Worm (Caenorhabditis elegans) whole organism, L2 larva: ENCODE data around the gene F54D5.4.

Experiments used
- C34F6.9 ChIP-seq: fragments of 150-350 bp; optimal IDR thresholded peaks from 2 replicates; lab custom pipeline; 2014; ENCODE audit warnings: missing biosample characterization, missing genetic modification characterization
- F13H6.1 ChIP-seq: sonication (generic microtip); optimal IDR thresholded peaks from 2 replicates; lab custom pipeline; 2016; ENCODE audit warnings: missing genetic modification characterization, missing compliant biosample characterization
- R02D3.7 ChIP-seq: fragments of 150-350 bp; optimal IDR thresholded peaks from 2 replicates; lab custom pipeline; 2014; ENCODE audit warnings: missing biosample characterization, missing genetic modification characterization
- Y55F3AM.14 ChIP-seq: fragments of 200-800 bp; sonication (Bioruptor generic); optimal IDR thresholded peaks from 2 replicates; lab custom pipeline; 2018; ENCODE audit warnings: mild to moderate bottlenecking, missing genetic modification characterization, missing compliant biosample characterization
- ZK546.5 ChIP-seq: sonication (generic microtip); optimal IDR thresholded peaks from 2 replicates; lab custom pipeline; 2017; ENCODE audit warnings: missing biosample characterization, missing genetic modification characterization
- alr-1 ChIP-seq: fragments of 150-350 bp; optimal IDR thresholded peaks from 2 replicates; lab custom pipeline; 2014; ENCODE audit warnings: missing biosample characterization, missing genetic modification characterization
- aly-2 ChIP-seq: fragments of 150-350 bp; optimal IDR thresholded peaks from 2 replicates; lab custom pipeline; 2014; ENCODE audit warnings: missing biosample characterization, missing genetic modification characterization
- ama-1 ChIP-seq: fragments of 150-350 bp; optimal IDR thresholded peaks from 2 replicates; lab custom pipeline; 2018; ENCODE audit warnings: inconsistent platforms
- blmp-1 ChIP-seq: sonication (generic microtip); optimal IDR thresholded peaks from 2 replicates; lab custom pipeline; 2017; ENCODE audit warnings: missing genetic modification characterization, mild to moderate bottlenecking, missing compliant biosample characterization, antibody characterized with exemption, moderate library complexity; ENCODE audit not compliant: insufficient read depth
- ceh-16 ChIP-seq: fragments of 150-350 bp; optimal IDR thresholded peaks from 2 replicates; lab custom pipeline; 2014; ENCODE audit warnings: missing biosample characterization, missing genetic modification characterization
- ceh-82 ChIP-seq: fragments of 150-350 bp; optimal IDR thresholded peaks from 2 replicates; lab custom pipeline; 2014; ENCODE audit warnings: missing biosample characterization, missing genetic modification characterization
- crh-2 ChIP-seq: sonication (generic microtip); optimal IDR thresholded peaks from 2 replicates; lab custom pipeline; 2017; ENCODE audit warnings: missing biosample characterization, missing genetic modification characterization
- dmd-4 ChIP-seq: sonication (generic microtip); optimal IDR thresholded peaks from 2 replicates; lab custom pipeline; 2017; ENCODE audit warnings: missing biosample characterization, missing genetic modification characterization
- egl-27 ChIP-seq: sonication (generic microtip); optimal IDR thresholded peaks from 3 replicates; lab custom pipeline; 2017; ENCODE audit warnings: missing biosample characterization, missing genetic modification reagents, missing genetic modification characterization
- elt-1 ChIP-seq: fragments of 150-350 bp; optimal IDR thresholded peaks from 2 replicates; lab custom pipeline; 2014; ENCODE audit warnings: missing biosample characterization, missing genetic modification characterization
- elt-3 ChIP-seq: sonication (generic microtip); optimal IDR thresholded peaks from 2 replicates; lab custom pipeline; 2017; ENCODE audit warnings: missing biosample characterization, missing genetic modification characterization
- fos-1 ChIP-seq: fragments of 150-350 bp; optimal IDR thresholded peaks from 2 replicates; lab custom pipeline; 2014; ENCODE audit warnings: missing biosample characterization, missing genetic modification characterization
- gmeb-1 ChIP-seq: fragments of 150-350 bp; optimal IDR thresholded peaks from 2 replicates; lab custom pipeline; 2014; ENCODE audit warnings: missing biosample characterization, missing genetic modification characterization
- lin-11 ChIP-seq: fragments of 150-350 bp; sonication (generic microtip); optimal IDR thresholded peaks from 2 replicates; lab custom pipeline; 2014; ENCODE audit warnings: missing biosample characterization, missing genetic modification characterization, inconsistent platforms, mixed read lengths
- lin-13 ChIP-seq: fragments of 150-350 bp; optimal IDR thresholded peaks from 2 replicates; lab custom pipeline; 2014; ENCODE audit warnings: missing biosample characterization, missing genetic modification reagents, missing genetic modification characterization
- lin-39 ChIP-seq: fragments of 150-350 bp; optimal IDR thresholded peaks from 2 replicates; lab custom pipeline; 2014; ENCODE audit warnings: missing biosample characterization, missing genetic modification reagents, missing genetic modification characterization
- lsy-2 ChIP-seq, 2 experiments: fragments of 150-350 bp in 1 of 2; sonication (generic microtip) in 1 of 2; optimal IDR thresholded peaks; 2 replicates each; lab custom pipeline; 2014 to 2017; ENCODE audit warnings: missing biosample characterization in 2 of 2, missing genetic modification characterization in 2 of 2
- mab-5 ChIP-seq: fragments of 150-350 bp; optimal IDR thresholded peaks from 2 replicates; lab custom pipeline; 2014; ENCODE audit warnings: missing biosample characterization, missing genetic modification characterization
- mbf-1 ChIP-seq: sonication (generic microtip); optimal IDR thresholded peaks from 2 replicates; lab custom pipeline; 2017; ENCODE audit warnings: missing biosample characterization, missing genetic modification characterization
- mdl-1 ChIP-seq, 2 experiments: fragments of 150-350 bp in 1 of 2; sonication (generic microtip) in 1 of 2; optimal IDR thresholded peaks; 2 replicates each; lab custom pipeline; 2017; ENCODE audit warnings: missing biosample characterization in 2 of 2, missing genetic modification characterization in 2 of 2
- nhr-11 ChIP-seq: fragments of 150-350 bp; optimal IDR thresholded peaks from 2 replicates; lab custom pipeline; 2014; ENCODE audit warnings: missing biosample characterization, missing genetic modification characterization
- nhr-12 ChIP-seq: fragments of 150-350 bp; optimal IDR thresholded peaks from 2 replicates; lab custom pipeline; 2014; ENCODE audit warnings: missing biosample characterization, missing genetic modification characterization
- nhr-21 ChIP-seq: fragments of 150-350 bp; optimal IDR thresholded peaks from 2 replicates; lab custom pipeline; 2014; ENCODE audit warnings: missing biosample characterization, missing genetic modification characterization
- nhr-23 ChIP-seq: fragments of 150-350 bp; optimal IDR thresholded peaks from 2 replicates; lab custom pipeline; 2014; ENCODE audit warnings: missing biosample characterization, missing genetic modification reagents, missing genetic modification characterization
- nhr-237 ChIP-seq: fragments of 150-350 bp; optimal IDR thresholded peaks from 2 replicates; lab custom pipeline; 2014; ENCODE audit warnings: missing biosample characterization, missing genetic modification characterization
- nhr-25 ChIP-seq: fragments of 150-350 bp; sonication (generic microtip); optimal IDR thresholded peaks from 3 replicates; lab custom pipeline; 2014; ENCODE audit warnings: missing biosample characterization, missing genetic modification characterization
- nhr-6 ChIP-seq: fragments of 150-350 bp; optimal IDR thresholded peaks from 2 replicates; lab custom pipeline; 2014; ENCODE audit warnings: missing biosample characterization, missing genetic modification characterization
- peb-1 ChIP-seq: fragments of 150-350 bp; optimal IDR thresholded peaks from 2 replicates; lab custom pipeline; 2014; ENCODE audit warnings: missing biosample characterization, missing genetic modification characterization
- sem-4 ChIP-seq: fragments of 150-350 bp; optimal IDR thresholded peaks from 2 replicates; lab custom pipeline; 2014; ENCODE audit warnings: missing biosample characterization, missing genetic modification reagents, missing genetic modification characterization
- skn-1 ChIP-seq: sonication (generic microtip); optimal IDR thresholded peaks from 2 replicates; lab custom pipeline; 2017; ENCODE audit warnings: missing biosample characterization, missing genetic modification characterization
- sma-3 ChIP-seq: sonication (generic microtip); optimal IDR thresholded peaks from 2 replicates; lab custom pipeline; 2016; ENCODE audit warnings: missing genetic modification reagents, missing genetic modification characterization, missing compliant biosample characterization
- sma-9 ChIP-seq, 2 experiments: fragments of 150-350 bp in 1 of 2; sonication (generic microtip) in 1 of 2; optimal IDR thresholded peaks; 2 replicates each; lab custom pipeline; 2014 to 2016; ENCODE audit warnings: missing genetic modification characterization in 2 of 2, mild to moderate bottlenecking in 1 of 2, missing biosample characterization in 1 of 2, missing compliant biosample characterization in 1 of 2, missing genetic modification reagents in 1 of 2, moderate library complexity in 1 of 2
- snpc-4 ChIP-seq: fragments of 150-350 bp; optimal IDR thresholded peaks from 2 replicates; lab custom pipeline; 2014; ENCODE audit warnings: missing biosample characterization, missing genetic modification characterization
- unc-39 ChIP-seq: fragments of 150-350 bp; optimal IDR thresholded peaks from 2 replicates; lab custom pipeline; 2014; ENCODE audit warnings: missing biosample characterization, missing genetic modification characterization
- unc-55 ChIP-seq: fragments of 150-350 bp; sonication (generic microtip); optimal IDR thresholded peaks from 3 replicates; lab custom pipeline; 2014; ENCODE audit warnings: missing biosample characterization, missing genetic modification reagents, missing genetic modification characterization
- ztf-1 ChIP-seq: fragments of 200-800 bp; sonication (Bioruptor generic); conservative IDR thresholded peaks from 2 replicates; pipeline ENCODE4 v1.3.6; 2022; ENCODE audit warnings: missing genetic modification characterization, missing compliant biosample characterization
- ztf-11 ChIP-seq: sonication (generic microtip); optimal IDR thresholded peaks from 2 replicates; lab custom pipeline; 2017; ENCODE audit warnings: missing biosample characterization, missing genetic modification characterization
- ztf-4 ChIP-seq: fragments of 150-350 bp; optimal IDR thresholded peaks from 2 replicates; lab custom pipeline; 2014; ENCODE audit warnings: missing biosample characterization, missing genetic modification characterization

The F54D5.4 gene

ce11 chrII:11599751-11600150 is 30.1 kb downstream of the F54D5.4 start, which contains the start of gene npp-5:
npp-5 (minus strand) TSS chrII:11599809.
- TF ChIP-seq unc-55 (GFP tag; lab: Kevin White, UChicago) (peak; percentile 75), sem-4 (tag; lab: Kevin White, UChicago) (no peak), unc-39 (tag; lab: Kevin White, UChicago) (no peak), aly-2 (no peak), egl-27 (tag; lab: Kevin White, UChicago) (no peak), snpc-4 (tag; lab: Kevin White, UChicago) (no peak), nhr-25 (tag; lab: Kevin White, UChicago) (no peak), ama-1 (lab: Kevin White, UChicago) (no peak), sma-9 (GFP tag; optimal IDR thresholded peaks at IDR 0.05; lab: Kevin White, UChicago) (no peak), sma-9 (tag; optimal IDR thresholded peaks at IDR 0.05; lab: Kevin White, UChicago) (no peak), lin-11 (no peak), lsy-2 (tag; optimal IDR thresholded peaks at IDR 0.05; lab: Kevin White, UChicago) (peak in 1 of 2 experiments; percentile 52), lin-13 (GFP tag; lab: Kevin White, UChicago) (no peak), ztf-11 (tag; lab: Kevin White, UChicago) (no peak), nhr-6 (tag; lab: Kevin White, UChicago) (no peak), ztf-4 (no peak), F13H6.1 (tag; lab: Kevin White, UChicago) (no peak), ceh-16 (tag; lab: Kevin White, UChicago) (no peak), fos-1 (no peak), nhr-11 (tag; lab: Kevin White, UChicago) (no peak), gmeb-1 (tag; lab: Kevin White, UChicago) (peak; percentile 93), ZK546.5 (tag; lab: Kevin White, UChicago) (no peak), nhr-12 (tag; lab: Kevin White, UChicago) (no peak), elt-1 (tag; lab: Kevin White, UChicago) (no peak), peb-1 (no peak), nhr-23 (tag; lab: Kevin White, UChicago) (no peak), mbf-1 (tag; lab: Kevin White, UChicago) (no peak), R02D3.7 (tag; lab: Kevin White, UChicago) (no peak), alr-1 (tag; lab: Kevin White, UChicago) (no peak), C34F6.9 (tag; lab: Kevin White, UChicago) (peak; percentile 50), ceh-82 (tag; lab: Kevin White, UChicago) (no peak), blmp-1 (no peak), lin-39 (tag; lab: Kevin White, UChicago) (no peak), nhr-237 (tag; lab: Kevin White, UChicago) (no peak), dmd-4 (tag; lab: Kevin White, UChicago) (no peak), elt-3 (tag; lab: Kevin White, UChicago) (no peak), skn-1 (tag; lab: Kevin White, UChicago) (no peak), Y55F3AM.14 (GFP tag; lab: Kevin White, UChicago) (no peak), sma-3 (GFP tag; lab: Kevin White, UChicago) (no peak), crh-2 (tag; lab: Kevin White, UChicago) (peak; percentile 25), mab-5 (tag; lab: Kevin White, UChicago) (no peak), ztf-1 (GFP tag; lab: Robert Waterston, UW) (no peak), mdl-1 (tag; optimal IDR thresholded peaks at IDR 0.05; lab: Kevin White, UChicago) (no peak)

ce11 chrII:11600711-11601110 is 31.1 kb downstream of the F54D5.4 start, which contains the start of gene F07A11.4:
F07A11.4 (plus strand) TSS chrII:11601011.
- TF ChIP-seq elt-1 (tag; lab: Kevin White, UChicago) = no peak
- no peak for TF ChIP-seq peb-1
- no peak for TF ChIP-seq R02D3.7 (tag; lab: Kevin White, UChicago)
- no peak for TF ChIP-seq nhr-25 (tag; lab: Kevin White, UChicago)
- TF ChIP-seq nhr-21 (tag; lab: Kevin White, UChicago) = no peak
- TF ChIP-seq nhr-237 (tag; lab: Kevin White, UChicago) = no peak
- TF ChIP-seq unc-55 (GFP tag; lab: Kevin White, UChicago) = peak; percentile 12
- TF ChIP-seq, all 48 proteins: peak for 1
